Worm (Caenorhabditis elegans) whole organism, L3 larva: ENCODE results near the gene act-3.

Source experiments
- lin-15B ChIP-seq: fragments of 150-350 bp; optimal IDR thresholded peaks from 2 replicates; lab custom pipeline; 2014; ENCODE audit warnings: missing biosample characterization, missing genetic modification characterization
- nhr-28 ChIP-seq: fragments of 150-350 bp; optimal IDR thresholded peaks from 2 replicates; lab custom pipeline; 2014; ENCODE audit warnings: missing biosample characterization, missing genetic modification characterization
- pqm-1 ChIP-seq: fragments of 150-350 bp; optimal IDR thresholded peaks from 2 replicates; lab custom pipeline; 2017; ENCODE audit warnings: missing biosample characterization, missing genetic modification characterization, inconsistent platforms

DNA sequence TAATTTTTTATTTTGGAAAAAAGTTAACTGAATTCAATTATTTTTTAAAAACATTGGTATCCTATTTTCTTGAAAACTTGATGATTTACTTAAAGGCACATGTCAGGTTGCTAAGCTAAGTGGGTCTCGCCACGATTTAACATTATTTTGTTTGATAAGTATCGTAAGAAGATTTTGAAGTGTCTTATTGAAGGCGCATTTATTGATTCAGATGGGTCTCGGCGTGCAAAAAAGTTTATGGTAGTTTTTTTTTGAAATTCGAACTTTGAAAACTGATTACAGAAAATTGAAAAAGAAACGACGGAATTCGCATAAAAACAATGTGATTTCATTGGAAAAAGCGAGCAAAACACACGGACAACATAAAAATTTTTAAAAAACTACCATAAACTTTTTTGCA is 8.7 kb upstream of the act-3 start:
- no peak for TF ChIP-seq lin-15B (tag; lab: Kevin White, UChicago)
- TF ChIP-seq pqm-1 (tag; lab: Kevin White, UChicago): no peak
- no peak for TF ChIP-seq nhr-28
